Comparison of ENCODE assay signal across 4 fruit fly cellular contexts in the genomic region with DNA sequence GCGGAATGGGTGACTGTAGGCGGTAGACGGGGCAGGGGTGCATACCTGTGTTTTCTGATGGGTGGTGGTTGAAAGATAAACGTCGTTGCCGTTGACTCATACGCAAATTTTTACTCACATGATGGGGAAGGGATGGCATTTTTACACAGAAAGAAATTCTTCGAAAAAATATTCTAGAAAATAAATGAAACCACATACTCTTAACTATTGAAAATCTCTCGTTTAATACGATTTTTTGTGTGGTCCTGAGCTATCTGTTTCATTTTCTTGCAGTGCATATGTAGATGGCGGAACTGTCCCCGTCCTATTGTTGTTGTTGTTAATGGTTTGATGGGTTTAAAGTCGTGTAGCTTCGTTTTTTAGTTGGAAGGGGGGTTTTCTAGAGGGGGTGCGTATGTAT.
TF ChIP-seq lines count a peak whose summit lies in the region.

No protein-coding gene starts in this region.

- no peak for TF ChIP-seq CTCF in whole organism, embryonic (GFP tag; optimal IDR thresholded peaks at IDR 0.05; lab: Kevin White, UChicago)

TF ChIP-seq in whole organism, embryonic, 481 proteins besides CTCF, POLR2A, EP300 and RAD21 (continues in another document):
- TF ChIP-seq slbo (GFP tag; IDR thresholded peaks at IDR 0.05; lab: Robert Waterston, UW) (peak; percentile 45; the same call in 1 of the 2 replicates), ind (GFP tag; optimal IDR thresholded peaks at IDR 0.05; lab: Kevin White, UChicago) (peak; percentile 26), ranshi (GFP tag; IDR thresholded peaks at IDR 0.05; lab: Robert Waterston, UW) (peak; percentile 34; the same call in 1 of the 2 replicates), B-H1 (GFP tag; IDR thresholded peaks at IDR 0.05; lab: Robert Waterston, UW) (no peak), Nf-YB (GFP tag; optimal IDR thresholded peaks at IDR 0.05; lab: Kevin White, UChicago) (no peak), dpn (GFP tag; optimal IDR thresholded peaks at IDR 0.05; lab: Kevin White, UChicago) (peak in 1 of 2 experiments; percentile 5), Ada2b (GFP tag; IDR thresholded peaks at IDR 0.05; lab: Robert Waterston, UW) (peak; percentile 42), tgo (GFP tag; IDR thresholded peaks at IDR 0.05; lab: Robert Waterston, UW) (peak; percentile 31; the same call in 1 of the 3 replicates), Ptx1 (GFP tag; IDR thresholded peaks at IDR 0.05; lab: Robert Waterston, UW) (peak; percentile 47), CG8388 (GFP tag; optimal IDR thresholded peaks at IDR 0.05; lab: Kevin White, UChicago) (peak; percentile 9), bsh (GFP tag; optimal IDR thresholded peaks at IDR 0.05; lab: Kevin White, UChicago) (peak in 1 of 2 experiments; percentile 37), CG2712 (tag; optimal IDR thresholded peaks at IDR 0.05; lab: Kevin White, UChicago) (peak; percentile 46), CG34422 (GFP tag; IDR thresholded peaks at IDR 0.05; lab: Robert Waterston, UW) (peak; percentile 27; the same call in 1 of the 3 replicates), mam (GFP tag; optimal IDR thresholded peaks at IDR 0.05; lab: Kevin White, UChicago) (peak; percentile 2), CG31441 (GFP tag; IDR thresholded peaks at IDR 0.05; lab: Robert Waterston, UW) (peak; percentile 37; the same call in 1 of the 2 replicates), chif (GFP tag; optimal IDR thresholded peaks at IDR 0.05; lab: Kevin White, UChicago) (peak; percentile 8 to 11), abd-A (tag; optimal IDR thresholded peaks at IDR 0.05; lab: Kevin White, UChicago) (no peak), sisA (GFP tag; IDR thresholded peaks at IDR 0.05; lab: Robert Waterston, UW) (peak; percentile 53), CG7928 (GFP tag; optimal IDR thresholded peaks at IDR 0.05; lab: Kevin White, UChicago) (no peak), trh (GFP tag; optimal IDR thresholded peaks at IDR 0.05; lab: Kevin White, UChicago) (no peak)

TF ChIP-seq in whole organism, prepupa, 60 proteins besides CTCF, POLR2A, EP300 and RAD21 (continues in another document):
- no peak for TF ChIP-seq CG6792 (GFP tag; optimal IDR thresholded peaks at IDR 0.05; lab: Kevin White, UChicago)
- TF ChIP-seq eg (GFP tag; IDR thresholded peaks at IDR 0.05; lab: Robert Waterston, UW): 0 out of 3 replicates have a peak, but pooled peaks have one; percentile 11
- TF ChIP-seq CG3919 (GFP tag; optimal IDR thresholded peaks at IDR 0.05; lab: Kevin White, UChicago): peak; percentile 23
- no peak for TF ChIP-seq CG11294 (GFP tag; IDR thresholded peaks at IDR 0.05; lab: Robert Waterston, UW)
- TF ChIP-seq CG10669 (GFP tag; optimal IDR thresholded peaks at IDR 0.05; lab: Kevin White, UChicago): peak; percentile 35
- TF ChIP-seq fkh (GFP tag; optimal IDR thresholded peaks at IDR 0.05; lab: Kevin White, UChicago): no peak
- TF ChIP-seq esn (GFP tag; optimal IDR thresholded peaks at IDR 0.05; lab: Kevin White, UChicago): peak; percentile 39
- TF ChIP-seq net (GFP tag; optimal IDR thresholded peaks at IDR 0.05; lab: Kevin White, UChicago): peak; percentile 11
- no peak for TF ChIP-seq Lpt (GFP tag; optimal IDR thresholded peaks at IDR 0.05; lab: Kevin White, UChicago)
- TF ChIP-seq svp (GFP tag; lab: Kevin White, UChicago): peak; percentile 38
- peak; percentile 11 for TF ChIP-seq spab (GFP tag; optimal IDR thresholded peaks at IDR 0.05; lab: Kevin White, UChicago)
- TF ChIP-seq topi (GFP tag; optimal IDR thresholded peaks at IDR 0.05; lab: Kevin White, UChicago): peak; percentile 36
- TF ChIP-seq CG4318 (GFP tag; optimal IDR thresholded peaks at IDR 0.05; lab: Kevin White, UChicago): no peak
- no peak for TF ChIP-seq Sox15 (GFP tag; optimal IDR thresholded peaks at IDR 0.05; lab: Kevin White, UChicago)
- no peak for TF ChIP-seq fd59A (GFP tag; optimal IDR thresholded peaks at IDR 0.05; lab: Kevin White, UChicago)
- peak; percentile 37 for TF ChIP-seq CG31627 (GFP tag; optimal IDR thresholded peaks at IDR 0.05; lab: Kevin White, UChicago)
- TF ChIP-seq CG6276 (GFP tag; optimal IDR thresholded peaks at IDR 0.05; lab: Kevin White, UChicago): no peak
- no peak for TF ChIP-seq CG9139 (GFP tag; optimal IDR thresholded peaks at IDR 0.05; lab: Kevin White, UChicago)
- peak; percentile 33 for TF ChIP-seq Ets96B (tag; optimal IDR thresholded peaks at IDR 0.05; lab: Kevin White, UChicago)
- TF ChIP-seq Sox14 (GFP tag; optimal IDR thresholded peaks at IDR 0.05; lab: Kevin White, UChicago): no peak
- TF ChIP-seq Hr4 (GFP tag; optimal IDR thresholded peaks at IDR 0.05; lab: Kevin White, UChicago): no peak
- TF ChIP-seq ss (GFP tag; optimal IDR thresholded peaks at IDR 0.05; lab: Kevin White, UChicago): peak in 1 of 2 experiments; percentile 11
- no peak for TF ChIP-seq CG8632 (GFP tag; optimal IDR thresholded peaks at IDR 0.05; lab: Kevin White, UChicago)

TF ChIP-seq in whole organism, pupa, 21 proteins besides CTCF, POLR2A, EP300 and RAD21:
- TF ChIP-seq CG13204 (GFP tag; optimal IDR thresholded peaks at IDR 0.05; lab: Kevin White, UChicago) (no peak), CG17806 (tag; optimal IDR thresholded peaks at IDR 0.05; lab: Kevin White, UChicago) (peak; percentile 29), fd96Ca (GFP tag; IDR thresholded peaks at IDR 0.05; lab: Robert Waterston, UW) (no peak), CG15710 (tag; optimal IDR thresholded peaks at IDR 0.05; lab: Kevin White, UChicago) (peak; percentile 25), Pif1A (GFP tag; optimal IDR thresholded peaks at IDR 0.05; lab: Kevin White, UChicago) (peak; percentile 8), Pif1B (GFP tag; optimal IDR thresholded peaks at IDR 0.05; lab: Kevin White, UChicago) (no peak), CG8159 (tag; optimal IDR thresholded peaks at IDR 0.05; lab: Kevin White, UChicago) (peak; percentile 29), CG9948 (tag; optimal IDR thresholded peaks at IDR 0.05; lab: Kevin White, UChicago) (peak; percentile 2)
TF ChIP-seq in whole organism, pupa: peak in this region for 5.

TF ChIP-seq in whole organism, wandering third instar larva, 38 proteins besides CTCF, POLR2A, EP300 and RAD21:
- no peak for TF ChIP-seq sv (GFP tag; optimal IDR thresholded peaks at IDR 0.05; lab: Kevin White, UChicago)
- no peak for TF ChIP-seq CrebA (GFP tag; optimal IDR thresholded peaks at IDR 0.05; lab: Kevin White, UChicago; ENCODE audit: borderline replicate concordance)
- TF ChIP-seq OdsH (GFP tag; optimal IDR thresholded peaks at IDR 0.05; lab: Kevin White, UChicago): peak; percentile 27
- TF ChIP-seq dl (GFP tag; optimal IDR thresholded peaks at IDR 0.05; lab: Kevin White, UChicago; ENCODE audit: insufficient read depth in 1 of 2, partially characterized antibody in 2 of 2): no peak
- TF ChIP-seq h (GFP tag; optimal IDR thresholded peaks at IDR 0.05; lab: Kevin White, UChicago): peak; percentile 55
- peak; percentile 11 for TF ChIP-seq Sp1 (GFP tag; optimal IDR thresholded peaks at IDR 0.05; lab: Kevin White, UChicago)
- TF ChIP-seq fru (GFP tag; optimal IDR thresholded peaks at IDR 0.05; lab: Kevin White, UChicago): peak; percentile 32
- TF ChIP-seq Rel (GFP tag; optimal IDR thresholded peaks at IDR 0.05; lab: Kevin White, UChicago): no peak
- no peak for TF ChIP-seq Rel (tag; optimal IDR thresholded peaks at IDR 0.05; lab: Kevin White, UChicago)
- peak; percentile 35 for TF ChIP-seq ey (GFP tag; optimal IDR thresholded peaks at IDR 0.05; lab: Kevin White, UChicago)
- TF ChIP-seq foxo (GFP tag; optimal IDR thresholded peaks at IDR 0.05; lab: Kevin White, UChicago): peak in 1 of 2 experiments; percentile 42
- TF ChIP-seq CG9705 (GFP tag; optimal IDR thresholded peaks at IDR 0.05; lab: Kevin White, UChicago): no peak
- TF ChIP-seq rgr (GFP tag; optimal IDR thresholded peaks at IDR 0.05; lab: Kevin White, UChicago): peak; percentile 48
- peak; percentile 28 for TF ChIP-seq psq (GFP tag; optimal IDR thresholded peaks at IDR 0.05; lab: Kevin White, UChicago)
- no peak for TF ChIP-seq N (GFP tag; optimal IDR thresholded peaks at IDR 0.05; lab: Kevin White, UChicago)
- TF ChIP-seq Mio (GFP tag; optimal IDR thresholded peaks at IDR 0.05; lab: Kevin White, UChicago): no peak
- TF ChIP-seq sage (GFP tag; optimal IDR thresholded peaks at IDR 0.05; lab: Kevin White, UChicago): no peak
- no peak for TF ChIP-seq Abd-B (GFP tag; optimal IDR thresholded peaks at IDR 0.05; lab: Kevin White, UChicago)
- TF ChIP-seq Hr83 (GFP tag; optimal IDR thresholded peaks at IDR 0.05; lab: Kevin White, UChicago; ENCODE audit: poor library complexity, severe bottlenecking): no peak
- peak; percentile 26 for TF ChIP-seq HLH106 (tag; optimal IDR thresholded peaks at IDR 0.05; lab: Kevin White, UChicago)
- TF ChIP-seq pan (optimal IDR thresholded peaks at IDR 0.05; lab: Kevin White, UChicago): no peak
TF ChIP-seq in whole organism, wandering third instar larva: peak in this region for 9.
